Fruit fly (Drosophila melanogaster) whole organism, embryonic: ENCODE results near the gene eloF.

Source experiments
- Ada2b ChIP-seq: fragments of 200-800 bp; sonication (Bioruptor generic); IDR thresholded peaks from 2 replicates; pipeline ENCODE4 v1.3.6; 2022; ENCODE audit warnings: missing biosample characterization, missing genetic modification characterization
- Atf3 ChIP-seq: fragments of 200-800 bp; sonication (Bioruptor generic); optimal IDR thresholded peaks from 3 replicates; lab custom pipeline; 2016; ENCODE audit warnings: missing biosample characterization, missing genetic modification characterization
- Blimp-1 ChIP-seq: fragments of 200-800 bp; sonication (Bioruptor generic); optimal IDR thresholded peaks from 3 replicates; lab custom pipeline; 2018; ENCODE audit warnings: missing biosample characterization, missing genetic modification characterization, mild to moderate bottlenecking, moderate library complexity, missing genetic modification reagents
- Bteb2 ChIP-seq: fragments of 200-800 bp; sonication (Bioruptor generic); optimal IDR thresholded peaks from 2 replicates; lab custom pipeline; 2016; ENCODE audit warnings: missing biosample characterization, missing genetic modification characterization
- CG10147 ChIP-seq: fragments of 200-800 bp; sonication (Bioruptor generic); optimal IDR thresholded peaks from 2 replicates; lab custom pipeline; 2019; ENCODE audit warnings: missing biosample characterization, mild to moderate bottlenecking, missing genetic modification characterization, moderate library complexity
- CG1024 ChIP-seq: fragments of 200-800 bp; sonication (Bioruptor generic); IDR thresholded peaks from 2 replicates; pipeline ENCODE4 v1.3.6; 2022; ENCODE audit warnings: missing biosample characterization, missing genetic modification characterization
- CG12219 ChIP-seq: fragments of 200-800 bp; sonication (Bioruptor generic); optimal IDR thresholded peaks from 3 replicates; lab custom pipeline; 2018; ENCODE audit warnings: missing biosample characterization, mild to moderate bottlenecking, missing genetic modification characterization
- CG12744 ChIP-seq: fragments of 200-800 bp; sonication (Bioruptor generic); optimal IDR thresholded peaks from 2 replicates; lab custom pipeline; 2016; ENCODE audit warnings: missing biosample characterization, missing genetic modification characterization
- CG13424 ChIP-seq: fragments of 200-800 bp; sonication (Bioruptor generic); optimal IDR thresholded peaks from 2 replicates; lab custom pipeline; 2019; ENCODE audit warnings: missing biosample characterization, mild to moderate bottlenecking, missing genetic modification characterization, moderate library complexity
- CG13624 ChIP-seq: fragments of 200-800 bp; sonication (Bioruptor generic); optimal IDR thresholded peaks from 2 replicates; lab custom pipeline; 2016; ENCODE audit warnings: missing biosample characterization, missing genetic modification characterization
- CG15514 ChIP-seq: fragments of 200-800 bp; sonication (Bioruptor generic); optimal IDR thresholded peaks from 3 replicates; lab custom pipeline; 2017; ENCODE audit warnings: missing biosample characterization, missing genetic modification characterization, mild to moderate bottlenecking, moderate library complexity, missing genetic modification reagents
- CG17568 ChIP-seq: fragments of 200-800 bp; sonication (Bioruptor generic); optimal IDR thresholded peaks from 2 replicates; lab custom pipeline; 2018; ENCODE audit warnings: missing biosample characterization, mild to moderate bottlenecking, missing genetic modification characterization, moderate library complexity
- CG2199 ChIP-seq: fragments of 200-800 bp; sonication (Bioruptor generic); IDR thresholded peaks from 3 replicates; pipeline ENCODE4 v1.3.6; 2022; ENCODE audit warnings: missing biosample characterization, missing genetic modification characterization
- CG2678 ChIP-seq: fragments of 200-800 bp; sonication (Bioruptor generic); optimal IDR thresholded peaks from 3 replicates; lab custom pipeline; 2019; ENCODE audit warnings: missing biosample characterization, mild to moderate bottlenecking, missing genetic modification characterization, moderate library complexity
- CG3163 ChIP-seq: fragments of 200-800 bp; sonication (Bioruptor generic); optimal IDR thresholded peaks from 3 replicates; lab custom pipeline; 2016; ENCODE audit warnings: missing biosample characterization, missing genetic modification characterization
- CG4707 ChIP-seq: fragments of 200-800 bp; sonication (Bioruptor generic); optimal IDR thresholded peaks from 2 replicates; lab custom pipeline; 2018; ENCODE audit warnings: missing biosample characterization, mild to moderate bottlenecking, missing genetic modification characterization, moderate library complexity
- CG4730 ChIP-seq: fragments of 200-800 bp; sonication (Bioruptor generic); IDR thresholded peaks from 2 replicates; pipeline ENCODE4 v1.3.6; 2022; ENCODE audit warnings: missing biosample characterization, missing genetic modification characterization
- CG7963 ChIP-seq: fragments of 200-800 bp; sonication (Bioruptor generic); IDR thresholded peaks from 3 replicates; pipeline ENCODE4 v1.3.6; 2022; ENCODE audit warnings: missing biosample characterization, missing genetic modification characterization; ENCODE audit not compliant: partially characterized antibody
- CG9609 ChIP-seq: fragments of 200-800 bp; sonication (Bioruptor generic); optimal IDR thresholded peaks from 3 replicates; lab custom pipeline; 2016; ENCODE audit warnings: missing biosample characterization, missing genetic modification characterization
- Camta ChIP-seq: fragments of 200-800 bp; sonication (Bioruptor generic); optimal IDR thresholded peaks from 2 replicates; lab custom pipeline; 2016; ENCODE audit warnings: missing biosample characterization, missing genetic modification characterization
- CkIIα-i1 ChIP-seq: fragments of 200-800 bp; sonication (Bioruptor generic); IDR thresholded peaks from 2 replicates; pipeline ENCODE4 v1.3.6; 2022; ENCODE audit warnings: missing biosample characterization, missing genetic modification characterization
- Dref ChIP-seq: fragments of 200-800 bp; sonication (Bioruptor generic); IDR thresholded peaks from 2 replicates; pipeline ENCODE4 v1.3.6; 2022; ENCODE audit warnings: missing biosample characterization, missing genetic modification characterization
- HHEX ChIP-seq: fragments of 200-800 bp; sonication (Bioruptor generic); optimal IDR thresholded peaks from 3 replicates; lab custom pipeline; 2017; ENCODE audit warnings: missing biosample characterization, mild to moderate bottlenecking, missing genetic modification characterization, missing genetic modification reagents
- HLH4C ChIP-seq: fragments of 200-800 bp; sonication (Bioruptor generic); IDR thresholded peaks from 3 replicates; pipeline ENCODE4 v1.3.6; 2022; ENCODE audit warnings: missing biosample characterization, missing genetic modification characterization; ENCODE audit not compliant: partially characterized antibody
- Hsf ChIP-seq: fragments of 200-800 bp; sonication (Bioruptor generic); optimal IDR thresholded peaks from 3 replicates; lab custom pipeline; 2016; ENCODE audit warnings: missing biosample characterization, missing genetic modification characterization
- Mes4 ChIP-seq: fragments of 200-800 bp; sonication (Bioruptor generic); optimal IDR thresholded peaks from 2 replicates; lab custom pipeline; 2016; ENCODE audit warnings: missing biosample characterization, missing genetic modification characterization
- NK7.1 ChIP-seq: fragments of 200-800 bp; sonication (Bioruptor generic); optimal IDR thresholded peaks from 3 replicates; lab custom pipeline; 2016; ENCODE audit warnings: missing biosample characterization, missing genetic modification characterization
- PHDP ChIP-seq: fragments of 200-800 bp; sonication (Bioruptor generic); optimal IDR thresholded peaks from 3 replicates; lab custom pipeline; 2018; ENCODE audit warnings: missing biosample characterization, mild to moderate bottlenecking, missing genetic modification characterization, moderate library complexity
- Ptx1 ChIP-seq: fragments of 200-800 bp; sonication (Bioruptor generic); IDR thresholded peaks from 2 replicates; pipeline ENCODE4 v1.3.6; 2022; ENCODE audit warnings: missing biosample characterization, missing genetic modification characterization
- Ssrp ChIP-seq: fragments of 200-800 bp; sonication (Bioruptor generic); optimal IDR thresholded peaks from 2 replicates; lab custom pipeline; 2018; ENCODE audit warnings: missing biosample characterization, mild to moderate bottlenecking, missing genetic modification characterization, moderate library complexity
- al ChIP-seq: fragments of 200-800 bp; sonication (Bioruptor generic); IDR thresholded peaks from 2 replicates; pipeline ENCODE4 v1.3.6; 2022; ENCODE audit warnings: missing biosample characterization, missing genetic modification characterization
- ase ChIP-seq: fragments of 200-800 bp; sonication (Bioruptor generic); IDR thresholded peaks from 3 replicates; pipeline ENCODE4 v1.3.6; 2022; ENCODE audit warnings: missing biosample characterization, missing genetic modification characterization
- chinmo ChIP-seq: fragments of 200-800 bp; sonication (Bioruptor generic); IDR thresholded peaks from 4 replicates; pipeline ENCODE4 v1.3.6; 2022; ENCODE audit warnings: missing biosample characterization, missing genetic modification characterization; ENCODE audit not compliant: partially characterized antibody
- dm ChIP-seq: fragments of 200-800 bp; sonication (Bioruptor generic); optimal IDR thresholded peaks from 3 replicates; lab custom pipeline; 2016; ENCODE audit warnings: missing biosample characterization, missing genetic modification characterization
- emc ChIP-seq: fragments of 200-800 bp; sonication (Bioruptor generic); optimal IDR thresholded peaks from 2 replicates; lab custom pipeline; 2016; ENCODE audit warnings: missing biosample characterization, missing genetic modification characterization
- ewg ChIP-seq: fragments of 200-800 bp; sonication (Bioruptor generic); optimal IDR thresholded peaks from 3 replicates; lab custom pipeline; 2017; ENCODE audit warnings: mild to moderate bottlenecking, missing biosample characterization, missing genetic modification reagents, missing genetic modification characterization
- gcm ChIP-seq: fragments of 200-800 bp; sonication (Bioruptor generic); optimal IDR thresholded peaks from 2 replicates; lab custom pipeline; 2019; ENCODE audit warnings: missing biosample characterization, mild to moderate bottlenecking, missing genetic modification characterization, moderate library complexity
- hth ChIP-seq: fragments of >200 bp; optimal IDR thresholded peaks from 2 replicates; lab custom pipeline; 2017; ENCODE audit warnings: inconsistent platforms
- jigr1 ChIP-seq: fragments of 200-800 bp; sonication (Bioruptor generic); IDR thresholded peaks from 3 replicates; pipeline ENCODE4 v1.3.6; 2022; ENCODE audit warnings: missing biosample characterization, missing genetic modification characterization
- kni ChIP-seq: fragments of 200-800 bp; sonication (Bioruptor generic); optimal IDR thresholded peaks from 3 replicates; lab custom pipeline; 2017; ENCODE audit warnings: mild to moderate bottlenecking, missing biosample characterization, missing genetic modification reagents, missing genetic modification characterization
- lab ChIP-seq: fragments of 200-800 bp; sonication (Bioruptor generic); optimal IDR thresholded peaks from 3 replicates; lab custom pipeline; 2017; ENCODE audit warnings: missing biosample characterization, missing genetic modification characterization, mild to moderate bottlenecking, moderate library complexity, missing genetic modification reagents
- nom ChIP-seq: fragments of 200-800 bp; sonication (Bioruptor generic); optimal IDR thresholded peaks from 2 replicates; lab custom pipeline; 2017; ENCODE audit warnings: missing biosample characterization, missing genetic modification characterization, mild to moderate bottlenecking, moderate library complexity, missing genetic modification reagents
- otp ChIP-seq: fragments of 200-800 bp; sonication (Bioruptor generic); IDR thresholded peaks from 3 replicates; pipeline ENCODE4, ENCODE4 v1.3.6; 2022; ENCODE audit warnings: missing biosample characterization, missing genetic modification characterization
- p53 ChIP-seq: fragments of 200-800 bp; sonication (Bioruptor generic); optimal IDR thresholded peaks from 2 replicates; lab custom pipeline; 2016; ENCODE audit warnings: missing biosample characterization, missing genetic modification characterization
- scrt ChIP-seq: fragments of 200-800 bp; sonication (Bioruptor generic); optimal IDR thresholded peaks from 2 replicates; lab custom pipeline; 2018; ENCODE audit warnings: missing biosample characterization, mild to moderate bottlenecking, missing genetic modification characterization, moderate library complexity
- sim ChIP-seq: fragments of 200-800 bp; sonication (Bioruptor generic); IDR thresholded peaks from 2 replicates; pipeline ENCODE4 v1.3.6; 2022; ENCODE audit warnings: missing biosample characterization, missing genetic modification characterization
- sug ChIP-seq: fragments of 200-800 bp; optimal IDR thresholded peaks from 2 replicates; lab custom pipeline; 2019; ENCODE audit warnings: missing biosample characterization, mild to moderate bottlenecking, missing genetic modification characterization, moderate library complexity
- tna ChIP-seq: fragments of 200-800 bp; sonication (Bioruptor generic); IDR thresholded peaks from 2 replicates; pipeline ENCODE4 v1.3.6; 2022; ENCODE audit warnings: missing biosample characterization, missing genetic modification characterization; ENCODE audit not compliant: partially characterized antibody
- tx ChIP-seq: fragments of 200-800 bp; sonication (Bioruptor generic); optimal IDR thresholded peaks from 2 replicates; lab custom pipeline; 2016; ENCODE audit warnings: missing biosample characterization, missing genetic modification characterization
- zfh2 ChIP-seq: fragments of 200-800 bp; sonication (Bioruptor generic); optimal IDR thresholded peaks from 2 replicates; lab custom pipeline; 2016; ENCODE audit warnings: missing biosample characterization, missing genetic modification characterization

The eloF gene

dm6 chr3R:9777941-9778360, 36.0 kb upstream of the eloF start, which contains the start of gene RpS29 (continued):
- TF ChIP-seq ewg (GFP tag; lab: Kevin White, UChicago) (peak; percentile 57), CG13424 (tag; lab: Kevin White, UChicago) (peak; percentile 62), CG4707 (no peak), tna (GFP tag; lab: Robert Waterston, UW) (peak; percentile 86), HLH4C (GFP tag; lab: Robert Waterston, UW) (peak; percentile 82), p53 (GFP tag; lab: Kevin White, UChicago) (peak; percentile 83), Ssrp (peak; percentile 16), nom (GFP tag; lab: Kevin White, UChicago) (peak; percentile 78), otp (peak; percentile 66; the same call in 2 of the 3 replicates), dm (GFP tag; lab: Kevin White, UChicago) (peak; percentile 97), CG2678 (tag; lab: Kevin White, UChicago) (peak; percentile 68), CG7963 (peak; percentile 79), Atf3 (GFP tag; lab: Kevin White, UChicago) (peak; percentile 73), HHEX (GFP tag; lab: Kevin White, UChicago) (peak; percentile 82), sim (GFP tag; lab: Robert Waterston, UW) (no peak), CG12219 (GFP tag; lab: Kevin White, UChicago) (peak; percentile 56), sug (tag; lab: Kevin White, UChicago) (peak; percentile 89), Bteb2 (peak; percentile 76), jigr1 (GFP tag; lab: Robert Waterston, UW) (no peak), lab (peak; percentile 93), CG12744 (GFP tag; lab: Kevin White, UChicago) (peak; percentile 77), Ada2b (GFP tag; lab: Robert Waterston, UW) (peak; percentile 76), CG10147 (peak; percentile 58), NK7.1 (peak; percentile 65), CG4730 (peak; percentile 46; the same call in 1 of the 2 replicates), CG9609 (GFP tag; lab: Kevin White, UChicago) (peak; percentile 88), scrt (GFP tag; lab: Kevin White, UChicago) (peak; percentile 73), Mes4 (GFP tag; lab: Kevin White, UChicago) (peak; percentile 84), CkIIα-i1 (GFP tag; lab: Robert Waterston, UW) (0 out of 2 replicates have a peak, but pooled peaks have one; percentile 33), tx (GFP tag; lab: Kevin White, UChicago) (peak; percentile 80), CG2199 (peak; percentile 55; the same call in 1 of the 3 replicates), CG3163 (GFP tag; lab: Kevin White, UChicago) (peak; percentile 80), zfh2 (GFP tag; lab: Kevin White, UChicago) (peak; percentile 87), PHDP (tag; lab: Kevin White, UChicago) (peak; percentile 67), Dref (peak; percentile 98), emc (peak; percentile 83), Ptx1 (peak; percentile 79), gcm (GFP tag; lab: Kevin White, UChicago) (peak; percentile 74), Hsf (GFP tag; lab: Kevin White, UChicago) (peak; percentile 86), CG17568 (no peak), hth (lab: Kevin White, UChicago) (no peak), kni (GFP tag; lab: Kevin White, UChicago) (peak; percentile 78), Blimp-1 (GFP tag; lab: Kevin White, UChicago) (peak; percentile 60), al (GFP tag; lab: Robert Waterston, UW) (peak; percentile 72), CG13624 (GFP tag; lab: Kevin White, UChicago) (peak; percentile 92), ase (peak; percentile 65; the same call in 2 of the 3 replicates), CG15514 (peak; percentile 95), chinmo (peak; percentile 92), CG1024 (GFP tag; lab: Robert Waterston, UW) (peak; percentile 64), Camta (GFP tag; lab: Kevin White, UChicago) (peak; percentile 72)
